Fruit fly (Drosophila melanogaster): ENCODE data around the gene CG4045.
A peak's percentile ranks its signal among the peaks of the same experiment; 100 is the strongest.

CG4045 gene

DNA sequence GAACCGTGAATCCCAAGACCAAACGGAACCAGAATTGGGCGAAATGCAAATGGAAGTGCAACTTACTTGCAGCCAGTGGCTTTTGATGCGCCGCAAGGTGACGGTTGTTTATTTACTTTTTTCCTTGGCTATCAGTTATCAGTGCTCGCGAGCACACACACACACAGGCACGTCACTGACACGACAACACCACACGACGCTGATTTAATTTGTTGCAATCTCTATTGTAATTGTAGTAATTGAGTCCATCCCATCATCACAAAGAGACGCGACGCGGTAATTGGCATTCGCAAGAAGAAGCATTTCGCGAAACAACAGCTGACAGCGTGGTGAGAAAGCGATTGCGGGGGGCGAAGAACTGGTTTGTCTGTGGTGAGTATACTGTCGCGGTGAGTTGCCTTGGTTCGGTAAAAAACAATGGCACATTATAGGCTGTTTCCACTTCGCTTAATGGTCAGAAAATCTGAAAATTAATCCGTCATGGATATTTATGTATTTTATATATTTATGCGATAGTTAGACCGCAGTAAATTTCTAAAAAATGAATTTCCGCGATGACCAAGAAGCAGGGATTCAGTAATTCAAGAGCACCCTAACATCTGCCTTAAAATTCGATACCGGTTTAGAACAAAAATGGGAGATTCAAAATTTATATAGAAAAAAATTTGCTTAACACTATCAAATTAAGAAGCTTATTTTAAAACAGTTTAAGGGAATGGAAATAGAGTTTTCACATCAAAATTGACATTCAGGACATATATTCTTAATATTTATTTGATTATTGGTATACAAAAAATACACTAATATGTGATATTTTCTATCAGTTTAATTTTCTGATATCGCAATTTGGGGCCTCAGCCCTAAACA lies 33.5 kb downstream of the CG4045 start, which contains the start of the genes Actn and usp (continued):
- peak; percentile 44 for TF ChIP-seq nmo (GFP tag; optimal IDR thresholded peaks at IDR 0.05)
- no peak for TF ChIP-seq chinmo (GFP tag; IDR thresholded peaks at IDR 0.05; ENCODE audit: partially characterized antibody)
- no peak for TF ChIP-seq CG4730 (GFP tag; IDR thresholded peaks at IDR 0.05)
- no peak for TF ChIP-seq fd96Cb (tag; optimal IDR thresholded peaks at IDR 0.05)
- peak; percentile 51; the same call in 1 of the 2 replicates for TF ChIP-seq CG14014 (GFP tag; IDR thresholded peaks at IDR 0.05)
- TF ChIP-seq Ets97D (GFP tag; optimal IDR thresholded peaks at IDR 0.05), result peak; percentile 1
- TF ChIP-seq twi (tag; optimal IDR thresholded peaks at IDR 0.05), result no peak
- TF ChIP-seq zen (tag; optimal IDR thresholded peaks at IDR 0.05), result peak; percentile 38
- no peak for TF ChIP-seq CG2889 (GFP tag; IDR thresholded peaks at IDR 0.05)
- peak; percentile 11 for TF ChIP-seq oc (tag; optimal IDR thresholded peaks at IDR 0.05)
- TF ChIP-seq CG32532 (GFP tag; IDR thresholded peaks at IDR 0.05), result 0 out of 2 replicates have a peak, but pooled peaks have one; percentile 10
- TF ChIP-seq CG4404 (GFP tag; IDR thresholded peaks at IDR 0.05), result no peak
- TF ChIP-seq CG6813 (GFP tag; optimal IDR thresholded peaks at IDR 0.05), result no peak
- no peak for TF ChIP-seq Bdp1 (GFP tag; optimal IDR thresholded peaks at IDR 0.05)
- no peak for TF ChIP-seq Camta (GFP tag; optimal IDR thresholded peaks at IDR 0.05)
- TF ChIP-seq ewg (GFP tag; optimal IDR thresholded peaks at IDR 0.05), result peak; percentile 3
- no peak; the same call in 1 of the 2 replicates for TF ChIP-seq Bgb (GFP tag; IDR thresholded peaks at IDR 0.05; ENCODE audit: partially characterized antibody)
- peak; percentile 94 for TF ChIP-seq rib (GFP tag; IDR thresholded peaks at IDR 0.05)
- TF ChIP-seq ind (GFP tag; optimal IDR thresholded peaks at IDR 0.05), result peak; percentile 23
- peak; percentile 10; the same call in 1 of the 2 replicates for TF ChIP-seq amos (GFP tag; IDR thresholded peaks at IDR 0.05; ENCODE audit: partially characterized antibody)
- TF ChIP-seq lbe (GFP tag; optimal IDR thresholded peaks at IDR 0.05), result peak; percentile 12
- no peak for TF ChIP-seq H2.0 (GFP tag; IDR thresholded peaks at IDR 0.05)
- no peak for TF ChIP-seq CG6854 (GFP tag; optimal IDR thresholded peaks at IDR 0.05)
- TF ChIP-seq CG14050 (GFP tag; IDR thresholded peaks at IDR 0.05), result no peak
- no peak for TF ChIP-seq dm (GFP tag; optimal IDR thresholded peaks at IDR 0.05)
- no peak for TF ChIP-seq CG10654 (GFP tag; optimal IDR thresholded peaks at IDR 0.05)
- peak in 1 of 2 experiments; percentile 53 for TF ChIP-seq Hr78 (GFP tag; optimal IDR thresholded peaks at IDR 0.05)
- 0 out of 2 replicates have a peak, but pooled peaks have one; percentile 17 for TF ChIP-seq CG10366 (GFP tag; IDR thresholded peaks at IDR 0.05)
- TF ChIP-seq HHEX (GFP tag; optimal IDR thresholded peaks at IDR 0.05), result no peak
- TF ChIP-seq D (optimal IDR thresholded peaks at IDR 0.05), result no peak
- TF ChIP-seq D (GFP tag; optimal IDR thresholded peaks at IDR 0.05), result peak; percentile 43
- peak; percentile 1 for TF ChIP-seq Oli (tag; optimal IDR thresholded peaks at IDR 0.05)
- no peak for TF ChIP-seq bowl (GFP tag; IDR thresholded peaks at IDR 0.05)
- peak; percentile 16 for TF ChIP-seq CG15479 (GFP tag; optimal IDR thresholded peaks at IDR 0.05)
- peak; percentile 53 for TF ChIP-seq CG12391 (tag; optimal IDR thresholded peaks at IDR 0.05)
- no peak for TF ChIP-seq Rx (GFP tag; IDR thresholded peaks at IDR 0.05)
- TF ChIP-seq Sry-δ (GFP tag; optimal IDR thresholded peaks at IDR 0.05), result peak; percentile 3
- no peak for TF ChIP-seq az2 (GFP tag; optimal IDR thresholded peaks at IDR 0.05)
- TF ChIP-seq HLHmδ (GFP tag; optimal IDR thresholded peaks at IDR 0.05), result no peak
- peak; percentile 9 for TF ChIP-seq gcm (GFP tag; optimal IDR thresholded peaks at IDR 0.05)
- TF ChIP-seq cwo (GFP tag; optimal IDR thresholded peaks at IDR 0.05), result no peak
- no peak for TF ChIP-seq CG10543 (GFP tag; optimal IDR thresholded peaks at IDR 0.05)
- 0 out of 2 replicates have a peak, but pooled peaks have one; percentile 10 for TF ChIP-seq seq (GFP tag; IDR thresholded peaks at IDR 0.05)
- no peak for TF ChIP-seq CG13123 (GFP tag; optimal IDR thresholded peaks at IDR 0.05)
- peak; percentile 43 for TF ChIP-seq unpg (GFP tag; optimal IDR thresholded peaks at IDR 0.05)
- no peak for TF ChIP-seq Jarid2 (GFP tag; optimal IDR thresholded peaks at IDR 0.05)
- TF ChIP-seq Pdp1 (GFP tag; optimal IDR thresholded peaks at IDR 0.05), result peak in 1 of 2 experiments; percentile 27
- no peak for TF ChIP-seq pita (GFP tag; optimal IDR thresholded peaks at IDR 0.05)

Measured in whole organism, embryonic.